Fruit fly (Drosophila melanogaster) whole organism, embryonic: ENCODE results near the gene CG4313.

Experiments used
- Atf6 ChIP-seq: fragments of 200-800 bp; sonication (Bioruptor generic); IDR thresholded peaks from 2 replicates; pipeline ENCODE4 v1.3.6; 2022; ENCODE audit warnings: missing biosample characterization, missing genetic modification characterization
- CG10565 ChIP-seq: fragments of 200-800 bp; sonication (Bioruptor generic); optimal IDR thresholded peaks from 3 replicates; lab custom pipeline; 2016; ENCODE audit warnings: missing biosample characterization, mild to moderate bottlenecking, missing genetic modification characterization
- CG15073 ChIP-seq: fragments of 200-800 bp; sonication (Bioruptor generic); optimal IDR thresholded peaks from 2 replicates; lab custom pipeline; 2016; ENCODE audit warnings: missing biosample characterization, missing genetic modification characterization
- CG15696 ChIP-seq: fragments of 200-800 bp; sonication (Bioruptor generic); optimal IDR thresholded peaks from 2 replicates; lab custom pipeline; 2019; ENCODE audit warnings: missing biosample characterization, mild to moderate bottlenecking, missing genetic modification characterization, moderate library complexity
- CG16863 ChIP-seq: fragments of 200-800 bp; sonication (Bioruptor generic); optimal IDR thresholded peaks from 3 replicates; lab custom pipeline; 2016; ENCODE audit warnings: missing biosample characterization, missing genetic modification characterization
- CG17361 ChIP-seq: fragments of 200-800 bp; sonication (Bioruptor generic); IDR thresholded peaks from 3 replicates; pipeline ENCODE4 v1.3.6; 2022; ENCODE audit warnings: missing biosample characterization, missing genetic modification characterization
- CG17829 ChIP-seq: fragments of 200-800 bp; optimal IDR thresholded peaks from 2 replicates; lab custom pipeline; 2019; ENCODE audit warnings: missing biosample characterization, mild to moderate bottlenecking, missing genetic modification characterization, moderate library complexity
- CG30431 ChIP-seq: fragments of 200-800 bp; sonication (Bioruptor generic); optimal IDR thresholded peaks from 2 replicates; lab custom pipeline; 2017; ENCODE audit warnings: missing biosample characterization, missing genetic modification characterization
- CG3065 ChIP-seq: fragments of 200-800 bp; sonication (Bioruptor generic); optimal IDR thresholded peaks from 2 replicates; lab custom pipeline; 2016; ENCODE audit warnings: missing biosample characterization, missing genetic modification characterization
- CG3838 ChIP-seq: fragments of 200-800 bp; sonication (Bioruptor generic); optimal IDR thresholded peaks from 3 replicates; lab custom pipeline; 2016; ENCODE audit warnings: missing biosample characterization, missing genetic modification characterization
- CG4282 ChIP-seq: fragments of 200-800 bp; sonication (Bioruptor generic); optimal IDR thresholded peaks from 2 replicates; lab custom pipeline; 2016; ENCODE audit warnings: missing biosample characterization, missing genetic modification characterization
- CG4360 ChIP-seq: fragments of 200-800 bp; sonication (Bioruptor generic); IDR thresholded peaks from 2 replicates; pipeline ENCODE4 v1.3.6; 2022; ENCODE audit warnings: missing biosample characterization, missing genetic modification characterization
- CG4617 ChIP-seq: fragments of 200-800 bp; sonication (Bioruptor generic); optimal IDR thresholded peaks from 3 replicates; lab custom pipeline; 2016; ENCODE audit warnings: missing biosample characterization, missing genetic modification characterization, borderline replicate concordance
- CG4854 ChIP-seq: fragments of 200-800 bp; sonication (Bioruptor generic); optimal IDR thresholded peaks from 2 replicates; lab custom pipeline; 2016; ENCODE audit warnings: missing biosample characterization, missing genetic modification characterization, inconsistent platforms
- CG9437 ChIP-seq: fragments of 200-800 bp; sonication (Bioruptor generic); optimal IDR thresholded peaks from 2 replicates; lab custom pipeline; 2018; ENCODE audit warnings: missing biosample characterization, mild to moderate bottlenecking, missing genetic modification characterization
- CHES-1-like ChIP-seq: fragments of 200-800 bp; sonication (Bioruptor generic); optimal IDR thresholded peaks from 2 replicates; lab custom pipeline; 2016; ENCODE audit warnings: missing biosample characterization, missing genetic modification characterization
- CoRest ChIP-seq: fragments of 200-800 bp; sonication (Bioruptor generic); optimal IDR thresholded peaks from 3 replicates; lab custom pipeline; 2018; ENCODE audit warnings: missing biosample characterization, mild to moderate bottlenecking, missing genetic modification characterization, moderate library complexity
- Dek ChIP-seq: fragments of 200-800 bp; sonication (Bioruptor generic); optimal IDR thresholded peaks from 3 replicates; lab custom pipeline; 2019; ENCODE audit warnings: missing biosample characterization, mild to moderate bottlenecking, missing genetic modification characterization, moderate library complexity
- Dfd ChIP-seq, 2 experiments: fragments of >200 bp; optimal IDR thresholded peaks; 2 replicates each; lab custom pipeline; 2017; ENCODE audit warnings: missing biosample characterization in 2 of 2, missing genetic modification characterization in 2 of 2
- E2f2 ChIP-seq: fragments of 200-800 bp; sonication (Bioruptor generic); IDR thresholded peaks from 2 replicates; pipeline ENCODE4 v1.3.6; 2022; ENCODE audit warnings: missing biosample characterization, missing genetic modification characterization
- HLH4C ChIP-seq: fragments of 200-800 bp; sonication (Bioruptor generic); IDR thresholded peaks from 3 replicates; pipeline ENCODE4 v1.3.6; 2022; ENCODE audit warnings: missing biosample characterization, missing genetic modification characterization; ENCODE audit not compliant: partially characterized antibody
- Hmr ChIP-seq: fragments of 200-800 bp; sonication (Bioruptor generic); optimal IDR thresholded peaks from 3 replicates; lab custom pipeline; 2017; ENCODE audit warnings: mild to moderate bottlenecking, missing biosample characterization, missing genetic modification reagents, missing genetic modification characterization
- Hr51 ChIP-seq, 2 experiments: fragments of 200-800 bp; sonication (Bioruptor generic); optimal IDR thresholded peaks; 2 replicates in 1 of 2; 3 replicates in 1 of 2; lab custom pipeline; 2016 to 2018; ENCODE audit warnings: missing biosample characterization in 2 of 2, missing genetic modification characterization in 2 of 2, mild to moderate bottlenecking in 1 of 2, moderate library complexity in 1 of 2
- MESR4 ChIP-seq: fragments of 200-800 bp; sonication (Bioruptor generic); optimal IDR thresholded peaks from 2 replicates; lab custom pipeline; 2018; ENCODE audit warnings: missing biosample characterization, mild to moderate bottlenecking, missing genetic modification characterization, moderate library complexity
- Med ChIP-seq: fragments of 200-800 bp; sonication (Bioruptor generic); peaks from one replicate; lab custom pipeline; 2016; ENCODE audit warnings: missing biosample characterization, missing genetic modification characterization, mild to moderate bottlenecking, inconsistent platforms, moderate library complexity
- Rx ChIP-seq: fragments of 200-800 bp; sonication (Bioruptor generic); IDR thresholded peaks from 2 replicates; pipeline ENCODE4 v1.3.6; 2022; ENCODE audit warnings: missing biosample characterization, missing genetic modification characterization
- Ssrp ChIP-seq: fragments of 200-800 bp; sonication (Bioruptor generic); optimal IDR thresholded peaks from 2 replicates; lab custom pipeline; 2018; ENCODE audit warnings: missing biosample characterization, mild to moderate bottlenecking, missing genetic modification characterization, moderate library complexity
- ac ChIP-seq: fragments of 200-800 bp; sonication (Bioruptor generic); optimal IDR thresholded peaks from 3 replicates; lab custom pipeline; 2017; ENCODE audit warnings: missing biosample characterization, mild to moderate bottlenecking, missing genetic modification characterization
- ase ChIP-seq: fragments of 200-800 bp; sonication (Bioruptor generic); IDR thresholded peaks from 3 replicates; pipeline ENCODE4 v1.3.6; 2022; ENCODE audit warnings: missing biosample characterization, missing genetic modification characterization
- az2 ChIP-seq: fragments of 200-800 bp; sonication (Bioruptor generic); optimal IDR thresholded peaks from 3 replicates; lab custom pipeline; 2016; ENCODE audit warnings: missing biosample characterization, missing genetic modification characterization
- corto ChIP-seq: fragments of 200-800 bp; sonication (Bioruptor generic); optimal IDR thresholded peaks from 2 replicates; lab custom pipeline; 2016; ENCODE audit warnings: missing biosample characterization, mild to moderate bottlenecking, missing genetic modification characterization, moderate library complexity
- crc ChIP-seq: fragments of 200-800 bp; sonication (Bioruptor generic); optimal IDR thresholded peaks from 2 replicates; lab custom pipeline; 2016; ENCODE audit warnings: missing biosample characterization, missing genetic modification characterization
- cwo ChIP-seq: fragments of 200-800 bp; sonication (Bioruptor generic); optimal IDR thresholded peaks from 3 replicates; lab custom pipeline; 2017; ENCODE audit warnings: missing biosample characterization, missing genetic modification characterization, mild to moderate bottlenecking, moderate library complexity, missing genetic modification reagents
- danr ChIP-seq: fragments of 200-800 bp; sonication (Bioruptor generic); IDR thresholded peaks from 2 replicates; pipeline ENCODE4 v1.3.6; 2022; ENCODE audit warnings: missing biosample characterization, missing genetic modification characterization
- dimm ChIP-seq: fragments of 200-800 bp; sonication (Bioruptor generic); IDR thresholded peaks from 2 replicates; pipeline ENCODE4 v1.3.6; 2022; ENCODE audit warnings: missing biosample characterization, missing genetic modification characterization
- esg ChIP-seq: fragments of 200-800 bp; sonication (Bioruptor generic); conservative IDR thresholded peaks from 2 replicates; pipeline ENCODE4 v1.3.6; 2022; ENCODE audit warnings: missing biosample characterization, missing genetic modification characterization
- fd102C ChIP-seq: fragments of 200-800 bp; sonication (Bioruptor generic); optimal IDR thresholded peaks from 2 replicates; lab custom pipeline; 2018; ENCODE audit warnings: missing biosample characterization, mild to moderate bottlenecking, missing genetic modification characterization, moderate library complexity
- fd64A ChIP-seq: fragments of 200-800 bp; sonication (Bioruptor generic); optimal IDR thresholded peaks from 3 replicates; lab custom pipeline; 2018; ENCODE audit warnings: missing biosample characterization, mild to moderate bottlenecking, missing genetic modification characterization
- gem ChIP-seq: fragments of 200-800 bp; sonication (Bioruptor generic); optimal IDR thresholded peaks from 2 replicates; lab custom pipeline; 2019; ENCODE audit warnings: missing biosample characterization, mild to moderate bottlenecking, missing genetic modification characterization, moderate library complexity
- gfzf ChIP-seq: fragments of 200-800 bp; sonication (Bioruptor generic); optimal IDR thresholded peaks from 2 replicates; lab custom pipeline; 2016; ENCODE audit warnings: missing biosample characterization, mild to moderate bottlenecking, missing genetic modification characterization, moderate library complexity
- grau ChIP-seq: fragments of 200-800 bp; optimal IDR thresholded peaks from 3 replicates; lab custom pipeline; 2019; ENCODE audit warnings: missing biosample characterization, mild to moderate bottlenecking, missing genetic modification characterization, moderate library complexity
- gsb-n ChIP-seq: fragments of 200-800 bp; sonication (Bioruptor generic); optimal IDR thresholded peaks from 3 replicates; lab custom pipeline; 2018; ENCODE audit warnings: missing biosample characterization, mild to moderate bottlenecking, missing genetic modification characterization
- jumu ChIP-seq: fragments of 200-800 bp; sonication (Bioruptor generic); optimal IDR thresholded peaks from 3 replicates; lab custom pipeline; 2016; ENCODE audit warnings: missing biosample characterization, missing genetic modification characterization
- lbe ChIP-seq: fragments of 200-800 bp; sonication (Bioruptor generic); optimal IDR thresholded peaks from 2 replicates; lab custom pipeline; 2016; ENCODE audit warnings: missing biosample characterization, mild to moderate bottlenecking, missing genetic modification characterization
- mld ChIP-seq: fragments of 200-800 bp; sonication (Bioruptor generic); IDR thresholded peaks from 3 replicates; pipeline ENCODE4 v1.3.6; 2022; ENCODE audit warnings: missing biosample characterization, missing genetic modification characterization; ENCODE audit not compliant: partially characterized antibody
- pb ChIP-seq: fragments of 200-800 bp; sonication (Bioruptor generic); optimal IDR thresholded peaks from 3 replicates; lab custom pipeline; 2016; ENCODE audit warnings: missing biosample characterization, missing genetic modification characterization
- scrt ChIP-seq: fragments of 200-800 bp; sonication (Bioruptor generic); optimal IDR thresholded peaks from 2 replicates; lab custom pipeline; 2018; ENCODE audit warnings: missing biosample characterization, mild to moderate bottlenecking, missing genetic modification characterization, moderate library complexity
- sisA ChIP-seq: fragments of 200-800 bp; sonication (Bioruptor generic); IDR thresholded peaks from 2 replicates; pipeline ENCODE4 v1.3.6; 2022; ENCODE audit warnings: missing biosample characterization, missing genetic modification characterization
- slou ChIP-seq: fragments of 200-800 bp; sonication (Bioruptor generic); optimal IDR thresholded peaks from 3 replicates; lab custom pipeline; 2016; ENCODE audit warnings: missing biosample characterization, missing genetic modification characterization
- sob ChIP-seq: fragments of 200-800 bp; sonication (Bioruptor generic); IDR thresholded peaks from 2 replicates; pipeline ENCODE4 v1.3.6; 2022; ENCODE audit warnings: missing biosample characterization, missing genetic modification characterization

The CG4313 gene

DNA sequence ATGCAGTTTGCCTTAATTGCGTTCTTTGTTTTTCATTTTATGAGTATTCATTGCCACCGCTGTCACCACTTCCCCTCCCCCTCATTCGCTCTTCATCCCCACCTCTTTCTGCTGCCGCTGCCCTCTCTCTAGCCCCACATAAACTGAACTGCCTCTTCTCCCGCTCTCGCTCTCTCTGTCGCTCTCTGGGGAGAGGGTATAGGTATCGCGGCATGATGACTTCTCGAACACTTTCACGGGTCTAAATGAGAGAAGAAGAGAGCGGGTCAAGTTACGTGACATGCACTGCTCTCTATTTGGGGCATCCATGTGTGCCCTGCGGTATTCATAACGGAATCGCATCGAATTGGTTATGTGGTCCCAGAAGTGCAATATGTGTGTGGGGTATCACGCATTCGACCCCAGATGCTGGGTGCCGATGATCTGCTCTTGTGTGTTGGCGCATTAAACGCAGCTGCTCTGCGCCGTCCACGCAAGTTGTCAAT is 42.1 kb downstream of the CG4313 start (continued):
- TF ChIP-seq ase (GFP tag; lab: Robert Waterston, UW) (peak; percentile 77), lbe (GFP tag; lab: Kevin White, UChicago) (peak; percentile 85), Hr51 (GFP tag; optimal IDR thresholded peaks at IDR 0.05; lab: Kevin White, UChicago) (peak; percentile 80 to 86), Hmr (GFP tag; lab: Kevin White, UChicago) (peak; percentile 77), fd102C (GFP tag; lab: Kevin White, UChicago) (no peak), CG4617 (peak; percentile 74), cwo (GFP tag; lab: Kevin White, UChicago) (peak; percentile 64), jumu (GFP tag; lab: Kevin White, UChicago) (peak; percentile 86), slou (peak; percentile 22), CHES-1-like (GFP tag; lab: Kevin White, UChicago) (peak; percentile 81), gfzf (GFP tag; lab: Kevin White, UChicago) (no peak), crc (GFP tag; lab: Kevin White, UChicago) (peak; percentile 62), ac (peak; percentile 70), CG4854 (GFP tag; lab: Kevin White, UChicago) (peak; percentile 52), az2 (GFP tag; lab: Kevin White, UChicago) (peak; percentile 82), esg (GFP tag; lab: Robert Waterston, UW) (peak; percentile 82), fd64A (peak; percentile 61), E2f2 (peak; percentile 68), Atf6 (peak; percentile 79), gsb-n (tag; lab: Kevin White, UChicago) (peak; percentile 85), danr (GFP tag; lab: Robert Waterston, UW) (peak; percentile 55; the same call in 1 of the 2 replicates), mld (GFP tag; lab: Robert Waterston, UW) (no peak), CG3838 (GFP tag; lab: Kevin White, UChicago) (peak; percentile 9), pb (GFP tag; lab: Kevin White, UChicago) (peak; percentile 83), dimm (peak; percentile 55), Ssrp (peak; percentile 75), Rx (peak; percentile 74), sisA (peak; percentile 86), Med (GFP tag; lab: Kevin White, UChicago) (peak; percentile 97), CG30431 (GFP tag; lab: Kevin White, UChicago) (peak; percentile 77), CG15696 (tag; lab: Kevin White, UChicago) (peak; percentile 23), scrt (GFP tag; lab: Kevin White, UChicago) (peak; percentile 48), CG10565 (GFP tag; lab: Kevin White, UChicago) (no peak), Dek (tag; lab: Kevin White, UChicago) (peak; percentile 45), CG17361 (GFP tag; lab: Robert Waterston, UW) (peak; percentile 63), HLH4C (GFP tag; lab: Robert Waterston, UW) (no peak; the same call in 2 of the 3 replicates), CG4282 (GFP tag; lab: Kevin White, UChicago) (peak; percentile 27), corto (GFP tag; lab: Kevin White, UChicago) (peak; percentile 77), CG3065 (GFP tag; lab: Kevin White, UChicago) (peak; percentile 62), gem (tag; lab: Kevin White, UChicago) (peak; percentile 84), CG17829 (tag; lab: Kevin White, UChicago) (peak; percentile 82), Dfd (GFP tag; optimal IDR thresholded peaks at IDR 0.05; lab: Kevin White, UChicago) (no peak), CG9437 (GFP tag; lab: Kevin White, UChicago) (peak; percentile 71), CG15073 (peak; percentile 37), CoRest (peak; percentile 78), CG16863 (peak; percentile 90), CG4360 (GFP tag; lab: Robert Waterston, UW) (0 out of 2 replicates have a peak, but pooled peaks have one; percentile 28), sob (GFP tag; lab: Robert Waterston, UW) (peak; percentile 84), grau (tag; lab: Kevin White, UChicago) (peak; percentile 74), MESR4 (peak; percentile 13)
